Worm (Caenorhabditis elegans) whole organism, late embryonic: ENCODE measurements around the gene szy-20.

Experiments used
- ceh-18 ChIP-seq: sonication (generic microtip); optimal IDR thresholded peaks from 2 replicates; lab custom pipeline; 2016; ENCODE audit warnings: missing genetic modification characterization, missing compliant biosample characterization
- ceh-45 ChIP-seq: fragments of 200-800 bp; sonication (Bioruptor generic); IDR thresholded peaks from 2 replicates; pipeline ENCODE4 v1.3.6; 2022; ENCODE audit warnings: missing genetic modification reagents, missing genetic modification characterization, missing compliant biosample characterization
- fkh-10 ChIP-seq: fragments of 150-350 bp; optimal IDR thresholded peaks from 2 replicates; lab custom pipeline; 2014; ENCODE audit warnings: missing biosample characterization, missing genetic modification reagents, missing genetic modification characterization
- hlh-13 ChIP-seq: fragments of 200-800 bp; sonication (Bioruptor generic); optimal IDR thresholded peaks from 2 replicates; lab custom pipeline; 2018; ENCODE audit warnings: mild to moderate bottlenecking, missing genetic modification characterization, missing compliant biosample characterization
- mec-3 ChIP-seq: sonication (generic microtip); optimal IDR thresholded peaks from 2 replicates; lab custom pipeline; 2016; ENCODE audit warnings: borderline replicate concordance, missing genetic modification characterization, missing compliant biosample characterization
- pha-4 ChIP-seq: fragments of 150-350 bp; optimal IDR thresholded peaks from 2 replicates; lab custom pipeline; 2018; ENCODE audit warnings: missing biosample characterization, missing genetic modification reagents, missing genetic modification characterization
- tbx-2 ChIP-seq: sonication (generic microtip); optimal IDR thresholded peaks from 2 replicates; lab custom pipeline; 2016; ENCODE audit warnings: missing genetic modification characterization, missing compliant biosample characterization

- TF ChIP-seq fkh-10 (GFP tag; lab: Kevin White, UChicago) (no peak), ceh-18 (no peak), pha-4 (tag; lab: Kevin White, UChicago) (no peak), hlh-13 (no peak), mec-3 (tag; lab: Kevin White, UChicago) (no peak), ceh-45 (no peak), tbx-2 (no peak)
Measured at ce11 chrII:8991602-8992001, 22.5 kb upstream of the szy-20 start.
